Fruit fly (Drosophila melanogaster): ENCODE measurements around the gene Sap47.
A peak's percentile ranks its signal among the peaks of the same experiment; 100 is the strongest.

Gene Sap47

DNA sequence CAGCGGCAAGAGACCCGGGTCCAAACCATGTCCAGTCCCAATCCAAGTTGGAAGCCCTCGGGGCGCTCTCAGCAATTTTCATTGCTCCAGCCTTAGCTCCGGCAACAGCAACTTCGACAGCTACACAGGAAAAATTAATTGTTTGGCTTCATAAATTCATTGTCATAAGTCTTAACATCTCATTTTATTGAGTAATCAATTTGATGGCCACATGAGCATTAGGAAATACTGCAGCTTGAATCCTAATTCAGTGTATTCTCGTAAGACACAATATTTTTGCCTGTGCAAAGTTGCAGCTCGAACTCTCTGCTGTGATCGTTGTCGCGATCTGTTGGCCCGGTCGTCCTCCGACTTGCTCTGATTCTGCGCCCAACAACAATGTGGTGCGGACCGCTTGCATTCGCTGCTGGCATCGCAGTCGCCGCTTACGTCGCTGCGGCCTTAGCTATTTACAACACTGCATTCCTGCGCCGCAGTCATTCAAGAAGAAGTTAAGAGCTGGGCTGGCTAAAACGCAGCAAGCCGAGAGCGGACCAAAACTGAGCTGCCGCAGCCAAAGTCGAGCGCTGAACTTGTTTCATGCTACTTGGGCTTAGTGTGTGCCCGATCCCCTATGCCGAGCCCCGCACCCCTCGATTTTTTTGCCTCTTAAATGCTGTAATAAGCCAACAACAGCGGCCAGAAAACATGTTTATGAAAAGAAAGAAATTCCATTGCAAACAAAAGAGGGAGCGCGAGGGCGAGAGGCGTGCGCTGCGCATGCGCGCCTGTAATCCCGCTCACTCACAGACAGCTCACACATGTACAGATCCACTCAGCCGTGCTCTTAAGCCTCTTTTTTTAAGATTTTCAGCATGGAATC, 15.3 kb upstream of the Sap47 start (continued):
- no peak for TF ChIP-seq scrt (GFP tag; optimal IDR thresholded peaks at IDR 0.05)
- TF ChIP-seq nom (GFP tag; optimal IDR thresholded peaks at IDR 0.05) = peak; percentile 55
- peak; percentile 93 for TF ChIP-seq crol (GFP tag; IDR thresholded peaks at IDR 0.05)
- TF ChIP-seq CG1603 (tag; optimal IDR thresholded peaks at IDR 0.05) = no peak
- TF ChIP-seq unc-4 (GFP tag; IDR thresholded peaks at IDR 0.05; ENCODE audit: partially characterized antibody) = no peak
- TF ChIP-seq CG11504 (tag; optimal IDR thresholded peaks at IDR 0.05) = peak; percentile 25
- TF ChIP-seq otp (GFP tag; IDR thresholded peaks at IDR 0.05) = 0 out of 3 replicates have a peak, but pooled peaks have one; percentile 33
- peak; percentile 4 for TF ChIP-seq CG16863 (GFP tag; optimal IDR thresholded peaks at IDR 0.05)
- TF ChIP-seq sd (tag; optimal IDR thresholded peaks at IDR 0.05) = peak; percentile 98
- TF ChIP-seq Drgx (GFP tag; IDR thresholded peaks at IDR 0.05) = peak; percentile 96
- TF ChIP-seq grn (GFP tag; optimal IDR thresholded peaks at IDR 0.05) = no peak
- TF ChIP-seq Vsx1 (GFP tag; optimal IDR thresholded peaks at IDR 0.05) = no peak
- TF ChIP-seq CG4360 (GFP tag; IDR thresholded peaks at IDR 0.05) = peak; percentile 63
- 0 out of 2 replicates have a peak, but pooled peaks have one; percentile 17 for TF ChIP-seq CG6689 (GFP tag; IDR thresholded peaks at IDR 0.05)
- TF ChIP-seq CG11398 (GFP tag; optimal IDR thresholded peaks at IDR 0.05) = peak; percentile 8
- TF ChIP-seq CG10654 (GFP tag; optimal IDR thresholded peaks at IDR 0.05) = peak; percentile 3
- TF ChIP-seq Ptx1 (GFP tag; IDR thresholded peaks at IDR 0.05) = 0 out of 2 replicates have a peak, but pooled peaks have one; percentile 19
- TF ChIP-seq trem (tag; optimal IDR thresholded peaks at IDR 0.05) = peak; percentile 13
- TF ChIP-seq CG31224 (GFP tag; IDR thresholded peaks at IDR 0.05) = 0 out of 2 replicates have a peak, but pooled peaks have one; percentile 20
- TF ChIP-seq pum (GFP tag; optimal IDR thresholded peaks at IDR 0.05) = no peak
- 0 out of 2 replicates have a peak, but pooled peaks have one; percentile 18 for TF ChIP-seq Adf1 (GFP tag; IDR thresholded peaks at IDR 0.05)
- TF ChIP-seq CG1602 (GFP tag; optimal IDR thresholded peaks at IDR 0.05) = peak; percentile 36
- no peak for TF ChIP-seq CG10274 (GFP tag; optimal IDR thresholded peaks at IDR 0.05)
- TF ChIP-seq Dll (GFP tag; IDR thresholded peaks at IDR 0.05; ENCODE audit: partially characterized antibody) = 0 out of 4 replicates have a peak, but pooled peaks have one; percentile 26
- TF ChIP-seq D (optimal IDR thresholded peaks at IDR 0.05) = peak; percentile 23
- no peak for TF ChIP-seq D (GFP tag; optimal IDR thresholded peaks at IDR 0.05)
- TF ChIP-seq CG30431 (GFP tag; optimal IDR thresholded peaks at IDR 0.05) = peak; percentile 33
- peak; percentile 94 for TF ChIP-seq z (GFP tag; IDR thresholded peaks at IDR 0.05)
- peak; percentile 9 for TF ChIP-seq nmo (GFP tag; optimal IDR thresholded peaks at IDR 0.05)
- TF ChIP-seq CG32532 (GFP tag; IDR thresholded peaks at IDR 0.05) = peak; percentile 27; the same call in 1 of the 2 replicates
- TF ChIP-seq Trl (optimal IDR thresholded peaks at IDR 0.05) = peak; percentile 66 to 72
- no peak for TF ChIP-seq Trl (GFP tag; optimal IDR thresholded peaks at IDR 0.05)
- no peak for TF ChIP-seq CG10366 (GFP tag; IDR thresholded peaks at IDR 0.05)
- peak; percentile 49 for TF ChIP-seq CG10979 (tag; optimal IDR thresholded peaks at IDR 0.05)
- TF ChIP-seq CG3163 (GFP tag; optimal IDR thresholded peaks at IDR 0.05) = peak; percentile 93
- TF ChIP-seq NC2β (GFP tag; optimal IDR thresholded peaks at IDR 0.05) = peak; percentile 15
- peak; percentile 11 for TF ChIP-seq tin (GFP tag; optimal IDR thresholded peaks at IDR 0.05)

DNA sequence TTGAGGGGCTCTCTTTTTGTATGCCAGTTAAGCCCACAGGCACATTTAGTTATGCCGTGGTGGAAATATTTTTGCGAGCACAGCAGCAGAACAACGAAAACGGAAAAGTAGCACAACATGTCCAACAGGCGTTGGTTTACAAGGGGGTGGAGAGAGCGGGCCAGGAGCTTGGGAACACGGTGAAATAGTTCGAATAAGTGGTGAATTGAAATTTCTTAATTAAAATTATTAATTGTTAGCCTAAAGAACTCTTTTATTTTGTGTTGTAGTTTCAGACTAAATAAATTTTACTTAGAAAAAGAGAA, 14.7 kb upstream of the Sap47 start:
- no peak for TF ChIP-seq CG6654 (GFP tag; optimal IDR thresholded peaks at IDR 0.05)
- TF ChIP-seq kni (GFP tag; optimal IDR thresholded peaks at IDR 0.05) = peak; percentile 54
- TF ChIP-seq slou (GFP tag; optimal IDR thresholded peaks at IDR 0.05) = no peak
- TF ChIP-seq Trl (optimal IDR thresholded peaks at IDR 0.05) = peak in 1 of 2 experiments; percentile 13
- no peak for TF ChIP-seq Trl (GFP tag; optimal IDR thresholded peaks at IDR 0.05)
- no peak for TF ChIP-seq CG2889 (GFP tag; IDR thresholded peaks at IDR 0.05)
- TF ChIP-seq ro (GFP tag; IDR thresholded peaks at IDR 0.05) = no peak
- no peak for TF ChIP-seq CG10462 (GFP tag; optimal IDR thresholded peaks at IDR 0.05)
- no peak for TF ChIP-seq NC2β (GFP tag; optimal IDR thresholded peaks at IDR 0.05)
- TF ChIP-seq CG2199 (GFP tag; IDR thresholded peaks at IDR 0.05) = peak; percentile 98
- no peak for TF ChIP-seq Med (GFP tag)

Measured in whole organism, embryonic.